Worm (Caenorhabditis elegans): ENCODE data around the gene zim-3.
A peak's percentile ranks its signal among the peaks of the same experiment; 100 is the strongest.

The zim-3 gene

ce11 chrIV:10567822-10568221, 9.3 kb downstream of the zim-3 start:
- TF ChIP-seq F26F4.8 (GFP tag; conservative IDR thresholded peaks at IDR 0.05) (no peak), unc-62 (GFP tag; optimal IDR thresholded peaks at IDR 0.05 in 1 of 2) (peak in 1 of 2 experiments; percentile 95), unc-62 (tag; optimal IDR thresholded peaks at IDR 0.05) (no peak)

- TF ChIP-seq lin-29 (GFP tag; IDR thresholded peaks at IDR 0.05) (no peak), dpl-1 (GFP tag; optimal IDR thresholded peaks at IDR 0.05) (no peak), ctbp-1 (GFP tag; IDR thresholded peaks at IDR 0.05) (no peak), lin-13 (GFP tag; optimal IDR thresholded peaks at IDR 0.05) (no peak), duxl-1 (tag; optimal IDR thresholded peaks at IDR 0.05; ENCODE audit: poor library complexity) (no peak), unc-62 (GFP tag; optimal IDR thresholded peaks at IDR 0.05 in 1 of 2) (no peak), unc-62 (tag; optimal IDR thresholded peaks at IDR 0.05) (no peak), pha-4 (GFP tag; IDR thresholded peaks at IDR 0.05) (no peak), pha-4 (tag; optimal IDR thresholded peaks at IDR 0.05) (no peak), tra-1 (GFP tag; IDR thresholded peaks at IDR 0.05) (no peak), php-3 (GFP tag; IDR thresholded peaks at IDR 0.05) (no peak), rbr-2 (tag; optimal IDR thresholded peaks at IDR 0.05) (no peak), F37D6.2 (tag; optimal IDR thresholded peaks at IDR 0.05) (no peak), R02D3.7 (tag; optimal IDR thresholded peaks at IDR 0.05) (no peak), Y105C5A.15 (GFP tag; IDR thresholded peaks at IDR 0.05) (no peak), lsy-2 (tag; optimal IDR thresholded peaks at IDR 0.05) (no peak), zag-1 (tag; optimal IDR thresholded peaks at IDR 0.05) (no peak), snpc-4 (tag; optimal IDR thresholded peaks at IDR 0.05) (no peak), mxl-3 (GFP tag; optimal IDR thresholded peaks at IDR 0.05) (no peak)
Observed at ce11 chrIV:10570065-10570464, 11.6 kb downstream of the zim-3 start.

ce11 chrIV:10571020-10571419, 12.5 kb downstream of the zim-3 start:
- TF ChIP-seq nhr-111 (GFP tag; optimal IDR thresholded peaks at IDR 0.05) = no peak
- no peak for TF ChIP-seq skn-1 (tag; optimal IDR thresholded peaks at IDR 0.05)
- no peak for TF ChIP-seq zfp-2 (tag; optimal IDR thresholded peaks at IDR 0.05)
- TF ChIP-seq hlh-30 (tag; optimal IDR thresholded peaks at IDR 0.05; ENCODE audit: insufficient read depth) = no peak
- TF ChIP-seq lin-1 (GFP tag; IDR thresholded peaks at IDR 0.05) = no peak
- TF ChIP-seq F44E2.7 (GFP tag; IDR thresholded peaks at IDR 0.05) = no peak
- TF ChIP-seq unc-130 (GFP tag; optimal IDR thresholded peaks at IDR 0.05) = no peak
- TF ChIP-seq Y75B8A.6 (GFP tag; IDR thresholded peaks at IDR 0.05) = no peak
- TF ChIP-seq lir-3 (tag; optimal IDR thresholded peaks at IDR 0.05) = no peak
- no peak for TF ChIP-seq mes-2 (tag; optimal IDR thresholded peaks at IDR 0.05; ENCODE audit: poor library complexity, severe bottlenecking)
- no peak for TF ChIP-seq daf-19 (GFP tag; conservative IDR thresholded peaks at IDR 0.05)
- no peak for TF ChIP-seq snpc-4 (tag; optimal IDR thresholded peaks at IDR 0.05)

DNA sequence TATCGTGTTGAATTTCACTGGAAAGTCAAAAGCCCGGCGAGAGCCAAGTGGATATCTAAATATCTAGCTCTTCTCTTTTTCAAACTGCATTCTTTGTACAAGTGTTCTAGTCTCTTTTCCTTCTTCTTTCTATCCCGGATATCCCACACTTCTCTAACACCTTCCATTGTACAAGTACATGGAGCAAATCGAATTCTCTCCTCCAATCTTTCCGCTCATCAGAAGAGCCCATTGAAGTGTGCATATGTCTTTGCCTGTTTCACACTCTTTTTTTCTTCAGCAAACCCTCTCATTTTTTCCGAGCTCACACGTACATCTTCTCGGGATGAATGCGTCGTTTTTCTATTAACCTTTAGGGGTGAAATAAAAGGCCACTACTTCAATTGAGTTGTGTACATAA, 15.0 kb downstream of the zim-3 start:
- no peak for TF ChIP-seq Y75B8A.6 (GFP tag; IDR thresholded peaks at IDR 0.05)
- TF ChIP-seq ces-1 (GFP tag; optimal IDR thresholded peaks at IDR 0.05) = peak; percentile 81
- peak; percentile 67 for TF ChIP-seq fkh-10 (GFP tag; optimal IDR thresholded peaks at IDR 0.05)

DNA sequence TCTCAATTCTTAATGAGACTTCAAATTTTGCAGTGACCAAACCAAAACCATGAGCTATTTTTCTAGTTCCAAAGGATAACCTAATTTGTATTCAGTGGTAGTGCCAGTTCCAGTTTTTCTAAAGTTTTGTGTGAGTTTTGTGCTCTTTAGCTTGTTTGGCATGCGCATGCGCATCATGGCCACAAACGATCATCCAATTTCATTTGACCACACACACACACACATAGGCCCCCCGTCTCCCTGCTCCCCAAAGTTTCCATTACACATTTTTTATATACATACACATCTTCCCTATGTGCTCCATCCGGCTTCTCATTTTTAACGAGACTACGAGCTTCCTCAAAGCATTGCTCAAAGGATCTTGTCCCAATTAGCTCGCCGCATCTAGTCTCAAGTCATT, 16.0 kb downstream of the zim-3 start:
- peak; percentile 81 for TF ChIP-seq aha-1 (tag)
- TF ChIP-seq F10B5.3 (tag; optimal IDR thresholded peaks at IDR 0.05) = no peak

Measured in whole organism, L4 larva.